Worm (Caenorhabditis elegans): Measurements from ENCODE around the gene gei-1.
"Not testable (repeated sequence)": the region's sequence is repeated elsewhere in the genome, so short reads cannot be mapped to it uniquely, and the experiment has no call there.

The gei-1 gene

DNA sequence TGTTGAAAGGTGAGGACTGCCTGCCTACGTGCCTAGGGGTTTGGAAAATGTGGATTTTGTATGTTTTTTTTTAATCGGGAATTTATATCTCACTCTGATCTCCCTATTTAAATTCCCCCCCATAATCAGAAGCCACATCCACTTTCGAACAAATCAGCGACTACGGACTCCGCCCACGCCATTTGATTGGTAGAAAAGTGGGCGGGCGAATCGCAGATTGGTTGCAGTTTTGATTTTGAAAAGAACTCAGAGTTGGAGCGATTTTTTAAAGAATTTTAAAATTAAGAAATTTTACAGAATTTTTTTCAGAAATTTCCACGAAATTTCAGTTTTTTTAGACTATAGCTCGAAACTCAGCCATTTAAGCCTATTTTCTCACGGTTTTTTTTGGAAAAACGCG, 15.4 kb downstream of the gei-1 start:
- TF ChIP-seq hif-1 (tag; optimal IDR thresholded peaks at IDR 0.05): no peak

ce11 chrIII:3362220-3362734, 17.6 kb downstream of the gei-1 start:
- TF ChIP-seq pha-4 (GFP tag; IDR thresholded peaks at IDR 0.05) (peak; percentile 42; the same call in 1 of the 2 replicates), F26F4.8 (GFP tag; conservative IDR thresholded peaks at IDR 0.05) (0 out of 2 replicates have a peak, but pooled peaks have one; percentile 22)
- TF ChIP-seq pha-4 (tag; optimal IDR thresholded peaks at IDR 0.05): not testable (repeated sequence)

DNA sequence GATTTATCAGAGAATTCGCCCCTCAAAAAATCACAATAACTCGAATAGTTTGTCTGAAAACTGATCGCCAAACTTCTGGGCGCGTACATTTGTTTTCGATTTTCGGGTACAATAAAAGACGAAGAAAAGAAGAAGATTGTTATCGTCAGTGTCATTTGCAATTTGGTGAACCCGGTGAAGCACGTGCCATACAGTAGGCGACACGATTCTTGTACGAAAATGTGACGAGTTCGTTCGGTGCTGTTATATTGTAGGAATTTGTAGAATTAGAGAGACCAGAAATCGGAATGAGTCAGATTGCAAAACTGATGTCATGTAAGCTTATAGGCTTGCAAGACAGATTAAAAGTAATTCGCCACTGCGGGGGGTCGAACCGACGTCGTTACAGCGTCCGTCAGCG, 23.1 kb downstream of the gei-1 start:
- TF ChIP-seq aha-1 (tag) (peak; percentile 92), hlh-30 (tag; optimal IDR thresholded peaks at IDR 0.05; ENCODE audit: insufficient read depth) (peak; percentile 54), nhr-6 (tag; optimal IDR thresholded peaks at IDR 0.05) (no peak), nhr-28 (tag; optimal IDR thresholded peaks at IDR 0.05) (peak; percentile 1), mdl-1 (tag; optimal IDR thresholded peaks at IDR 0.05) (peak in 1 of 2 experiments; percentile 36), madf-9 (GFP tag; conservative IDR thresholded peaks at IDR 0.05) (no peak)

- TF ChIP-seq nhr-41 (GFP tag; IDR thresholded peaks at IDR 0.05) (no peak), rbr-2 (tag; optimal IDR thresholded peaks at IDR 0.05) (no peak), dmd-6 (GFP tag; IDR thresholded peaks at IDR 0.05) (peak; percentile 96), tra-1 (GFP tag; IDR thresholded peaks at IDR 0.05) (peak; percentile 85; the same call in 1 of the 2 replicates), nhr-48 (tag; optimal IDR thresholded peaks at IDR 0.05) (peak; percentile 9), hlh-11 (tag; optimal IDR thresholded peaks at IDR 0.05) (peak; percentile 82), F37D6.2 (tag; optimal IDR thresholded peaks at IDR 0.05) (no peak), lin-1 (GFP tag; IDR thresholded peaks at IDR 0.05) (peak; percentile 65; the same call in 1 of the 2 replicates), lsy-2 (tag; optimal IDR thresholded peaks at IDR 0.05) (peak in 1 of 2 experiments; percentile 1), nhr-102 (tag; optimal IDR thresholded peaks at IDR 0.05) (peak; percentile 10), nhr-237 (tag; optimal IDR thresholded peaks at IDR 0.05) (no peak), pqm-1 (tag; optimal IDR thresholded peaks at IDR 0.05) (peak; percentile 81), ztf-7 (tag; optimal IDR thresholded peaks at IDR 0.05) (no peak), Y48G9A.11 (GFP tag; IDR thresholded peaks at IDR 0.05) (no peak), dve-1 (tag; optimal IDR thresholded peaks at IDR 0.05; ENCODE audit: insufficient read depth) (peak; percentile 85), nhr-28 (tag; optimal IDR thresholded peaks at IDR 0.05) (peak; percentile 29), php-3 (GFP tag; IDR thresholded peaks at IDR 0.05) (peak; percentile 72; the same call in 1 of the 2 replicates), hif-1 (tag; optimal IDR thresholded peaks at IDR 0.05) (no peak), T26A8.4 (GFP tag; IDR thresholded peaks at IDR 0.05) (no peak), daf-16 (GFP tag; optimal IDR thresholded peaks at IDR 0.05) (no peak), daf-16 (tag; optimal IDR thresholded peaks at IDR 0.05) (peak; percentile 64)
These were observed 25.4 kb downstream of the gei-1 start, which contains the start of gene prk-2 for ce11 chrIII:3370054-3370453. TSS of gene prk-2 (minus strand) at chrIII:3370209.

- TF ChIP-seq fos-1 (tag; optimal IDR thresholded peaks at IDR 0.05): no peak
- peak; percentile 39 for TF ChIP-seq pqm-1 (tag; optimal IDR thresholded peaks at IDR 0.05)
- TF ChIP-seq zip-2 (tag; optimal IDR thresholded peaks at IDR 0.05): no peak
- no peak for TF ChIP-seq sdz-12 (GFP tag; optimal IDR thresholded peaks at IDR 0.05)
- TF ChIP-seq lin-13 (GFP tag; optimal IDR thresholded peaks at IDR 0.05): no peak
- TF ChIP-seq F26F4.8 (GFP tag; conservative IDR thresholded peaks at IDR 0.05): no peak
- TF ChIP-seq daf-16 (GFP tag; optimal IDR thresholded peaks at IDR 0.05): no peak
- TF ChIP-seq daf-16 (tag; optimal IDR thresholded peaks at IDR 0.05): peak; percentile 53
- peak; percentile 4 for TF ChIP-seq dve-1 (tag; optimal IDR thresholded peaks at IDR 0.05; ENCODE audit: insufficient read depth)
- no peak for TF ChIP-seq hif-1 (tag; optimal IDR thresholded peaks at IDR 0.05)
- no peak for TF ChIP-seq nhr-237 (tag; optimal IDR thresholded peaks at IDR 0.05)
- peak; percentile 20; the same call in 1 of the 2 replicates for TF ChIP-seq dmd-6 (GFP tag; IDR thresholded peaks at IDR 0.05)
- no peak for TF ChIP-seq daf-12 (tag; optimal IDR thresholded peaks at IDR 0.05)
- no peak for TF ChIP-seq saeg-2 (GFP tag; IDR thresholded peaks at IDR 0.05)
These were observed 26.1 kb downstream of the gei-1 start for ce11 chrIII:3370770-3371169.

All from whole organism, L4 larva.